Fruit fly (Drosophila melanogaster) whole organism: ENCODE data around the gene CG10863.

Experiments
- CG8478 ChIP-seq: fragments of >200 bp; optimal IDR thresholded peaks from 2 replicates; lab custom pipeline; 2018; ENCODE audit warnings: inconsistent platforms
- Dll ChIP-seq: fragments of >200 bp; optimal IDR thresholded peaks from 2 replicates; lab custom pipeline; 2017
- EcR ChIP-seq, 2 experiments: fragments of >200 bp; optimal IDR thresholded peaks; 2 replicates each; lab custom pipeline; 2017; ENCODE audit warnings: missing biosample characterization in 2 of 2, missing genetic modification characterization in 2 of 2, missing genetic modification reagents in 2 of 2
- pan ChIP-seq: fragments of >200 bp; optimal IDR thresholded peaks from 2 replicates; lab custom pipeline; 2017
- psq ChIP-seq: fragments of >200 bp; optimal IDR thresholded peaks from 2 replicates; lab custom pipeline; 2017
- usp ChIP-seq: fragments of >200 bp; optimal IDR thresholded peaks from 2 replicates; lab custom pipeline; 2017; ENCODE audit warnings: missing biosample characterization, missing genetic modification characterization, mixed read lengths

DNA sequence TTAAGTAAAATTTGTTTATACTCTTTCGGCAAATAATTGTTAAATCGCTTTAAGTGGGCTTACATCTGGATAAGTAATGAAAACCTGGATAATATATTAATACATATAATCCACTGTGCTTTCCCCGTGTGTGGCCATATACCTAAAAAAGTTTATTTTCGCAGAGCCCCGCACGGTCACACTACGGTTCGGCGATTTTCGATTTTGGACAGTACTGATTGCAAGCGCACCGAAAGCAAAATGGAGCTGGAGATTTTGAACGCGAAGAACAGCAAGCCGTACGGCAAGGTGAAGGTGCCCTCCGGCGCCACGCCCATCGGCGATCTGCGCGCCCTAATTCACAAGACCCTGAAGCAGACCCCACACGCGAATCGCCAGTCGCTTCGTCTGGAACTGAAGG is 39.0 kb downstream of the CG10863 start, which contains the start of gene Sc2:
- no peak for TF ChIP-seq Dll
- no peak for TF ChIP-seq pan (lab: Kevin White, UChicago)
- TF ChIP-seq psq, result no peak
- no peak for TF ChIP-seq CG8478 (lab: Kevin White, UChicago)
- TF ChIP-seq usp (GFP tag; lab: Kevin White, UChicago), result no peak
- no peak for TF ChIP-seq EcR (GFP tag; optimal IDR thresholded peaks at IDR 0.05; lab: Kevin White, UChicago)
